Worm (Caenorhabditis elegans) whole organism, L2 larva: ENCODE results near the gene mrps-10.

ENCODE experiments used
- C34F6.9 ChIP-seq: fragments of 150-350 bp; optimal IDR thresholded peaks from 2 replicates; lab custom pipeline; 2014; ENCODE audit warnings: missing biosample characterization, missing genetic modification characterization
- R02D3.7 ChIP-seq: fragments of 150-350 bp; optimal IDR thresholded peaks from 2 replicates; lab custom pipeline; 2014; ENCODE audit warnings: missing biosample characterization, missing genetic modification characterization
- Y55F3AM.14 ChIP-seq: fragments of 200-800 bp; sonication (Bioruptor generic); optimal IDR thresholded peaks from 2 replicates; lab custom pipeline; 2018; ENCODE audit warnings: mild to moderate bottlenecking, missing genetic modification characterization, missing compliant biosample characterization
- ZK546.5 ChIP-seq: sonication (generic microtip); optimal IDR thresholded peaks from 2 replicates; lab custom pipeline; 2017; ENCODE audit warnings: missing biosample characterization, missing genetic modification characterization
- alr-1 ChIP-seq: fragments of 150-350 bp; optimal IDR thresholded peaks from 2 replicates; lab custom pipeline; 2014; ENCODE audit warnings: missing biosample characterization, missing genetic modification characterization
- ama-1 ChIP-seq: fragments of 150-350 bp; optimal IDR thresholded peaks from 2 replicates; lab custom pipeline; 2018; ENCODE audit warnings: inconsistent platforms
- blmp-1 ChIP-seq: sonication (generic microtip); optimal IDR thresholded peaks from 2 replicates; lab custom pipeline; 2017; ENCODE audit warnings: missing genetic modification characterization, mild to moderate bottlenecking, missing compliant biosample characterization, antibody characterized with exemption, moderate library complexity; ENCODE audit not compliant: insufficient read depth
- ceh-16 ChIP-seq: fragments of 150-350 bp; optimal IDR thresholded peaks from 2 replicates; lab custom pipeline; 2014; ENCODE audit warnings: missing biosample characterization, missing genetic modification characterization
- ceh-82 ChIP-seq: fragments of 150-350 bp; optimal IDR thresholded peaks from 2 replicates; lab custom pipeline; 2014; ENCODE audit warnings: missing biosample characterization, missing genetic modification characterization
- crh-2 ChIP-seq: sonication (generic microtip); optimal IDR thresholded peaks from 2 replicates; lab custom pipeline; 2017; ENCODE audit warnings: missing biosample characterization, missing genetic modification characterization
- dmd-4 ChIP-seq: sonication (generic microtip); optimal IDR thresholded peaks from 2 replicates; lab custom pipeline; 2017; ENCODE audit warnings: missing biosample characterization, missing genetic modification characterization
- egl-27 ChIP-seq: sonication (generic microtip); optimal IDR thresholded peaks from 3 replicates; lab custom pipeline; 2017; ENCODE audit warnings: missing biosample characterization, missing genetic modification reagents, missing genetic modification characterization
- elt-1 ChIP-seq: fragments of 150-350 bp; optimal IDR thresholded peaks from 2 replicates; lab custom pipeline; 2014; ENCODE audit warnings: missing biosample characterization, missing genetic modification characterization
- fos-1 ChIP-seq: fragments of 150-350 bp; optimal IDR thresholded peaks from 2 replicates; lab custom pipeline; 2014; ENCODE audit warnings: missing biosample characterization, missing genetic modification characterization
- gmeb-1 ChIP-seq: fragments of 150-350 bp; optimal IDR thresholded peaks from 2 replicates; lab custom pipeline; 2014; ENCODE audit warnings: missing biosample characterization, missing genetic modification characterization
- lin-11 ChIP-seq: fragments of 150-350 bp; sonication (generic microtip); optimal IDR thresholded peaks from 2 replicates; lab custom pipeline; 2014; ENCODE audit warnings: missing biosample characterization, missing genetic modification characterization, inconsistent platforms, mixed read lengths
- lin-13 ChIP-seq: fragments of 150-350 bp; optimal IDR thresholded peaks from 2 replicates; lab custom pipeline; 2014; ENCODE audit warnings: missing biosample characterization, missing genetic modification reagents, missing genetic modification characterization
- lsy-2 ChIP-seq, 2 experiments: fragments of 150-350 bp in 1 of 2; sonication (generic microtip) in 1 of 2; optimal IDR thresholded peaks; 2 replicates each; lab custom pipeline; 2014 to 2017; ENCODE audit warnings: missing biosample characterization in 2 of 2, missing genetic modification characterization in 2 of 2
- mab-5 ChIP-seq: fragments of 150-350 bp; optimal IDR thresholded peaks from 2 replicates; lab custom pipeline; 2014; ENCODE audit warnings: missing biosample characterization, missing genetic modification characterization
- mbf-1 ChIP-seq: sonication (generic microtip); optimal IDR thresholded peaks from 2 replicates; lab custom pipeline; 2017; ENCODE audit warnings: missing biosample characterization, missing genetic modification characterization
- mdl-1 ChIP-seq, 2 experiments: fragments of 150-350 bp in 1 of 2; sonication (generic microtip) in 1 of 2; optimal IDR thresholded peaks; 2 replicates each; lab custom pipeline; 2017; ENCODE audit warnings: missing biosample characterization in 2 of 2, missing genetic modification characterization in 2 of 2
- nhr-10 ChIP-seq: sonication (generic microtip); optimal IDR thresholded peaks from 2 replicates; lab custom pipeline; 2017; ENCODE audit warnings: missing biosample characterization, missing genetic modification characterization
- nhr-11 ChIP-seq: fragments of 150-350 bp; optimal IDR thresholded peaks from 2 replicates; lab custom pipeline; 2014; ENCODE audit warnings: missing biosample characterization, missing genetic modification characterization
- nhr-21 ChIP-seq: fragments of 150-350 bp; optimal IDR thresholded peaks from 2 replicates; lab custom pipeline; 2014; ENCODE audit warnings: missing biosample characterization, missing genetic modification characterization
- nhr-23 ChIP-seq: fragments of 150-350 bp; optimal IDR thresholded peaks from 2 replicates; lab custom pipeline; 2014; ENCODE audit warnings: missing biosample characterization, missing genetic modification reagents, missing genetic modification characterization
- nhr-6 ChIP-seq: fragments of 150-350 bp; optimal IDR thresholded peaks from 2 replicates; lab custom pipeline; 2014; ENCODE audit warnings: missing biosample characterization, missing genetic modification characterization
- nhr-77 ChIP-seq: fragments of 150-350 bp; optimal IDR thresholded peaks from 2 replicates; lab custom pipeline; 2014; ENCODE audit warnings: missing biosample characterization, missing genetic modification characterization
- peb-1 ChIP-seq: fragments of 150-350 bp; optimal IDR thresholded peaks from 2 replicates; lab custom pipeline; 2014; ENCODE audit warnings: missing biosample characterization, missing genetic modification characterization
- sem-4 ChIP-seq: fragments of 150-350 bp; optimal IDR thresholded peaks from 2 replicates; lab custom pipeline; 2014; ENCODE audit warnings: missing biosample characterization, missing genetic modification reagents, missing genetic modification characterization
- sma-3 ChIP-seq: sonication (generic microtip); optimal IDR thresholded peaks from 2 replicates; lab custom pipeline; 2016; ENCODE audit warnings: missing genetic modification reagents, missing genetic modification characterization, missing compliant biosample characterization
- sma-9 ChIP-seq, 2 experiments: fragments of 150-350 bp in 1 of 2; sonication (generic microtip) in 1 of 2; optimal IDR thresholded peaks; 2 replicates each; lab custom pipeline; 2014 to 2016; ENCODE audit warnings: missing genetic modification characterization in 2 of 2, mild to moderate bottlenecking in 1 of 2, missing biosample characterization in 1 of 2, missing compliant biosample characterization in 1 of 2, missing genetic modification reagents in 1 of 2, moderate library complexity in 1 of 2
- snpc-4 ChIP-seq: fragments of 150-350 bp; optimal IDR thresholded peaks from 2 replicates; lab custom pipeline; 2014; ENCODE audit warnings: missing biosample characterization, missing genetic modification characterization
- unc-39 ChIP-seq: fragments of 150-350 bp; optimal IDR thresholded peaks from 2 replicates; lab custom pipeline; 2014; ENCODE audit warnings: missing biosample characterization, missing genetic modification characterization
- unc-62 ChIP-seq: fragments of 150-350 bp; optimal IDR thresholded peaks from 2 replicates; lab custom pipeline; 2014; ENCODE audit warnings: missing biosample characterization, missing genetic modification reagents, missing genetic modification characterization
- ztf-1 ChIP-seq: fragments of 200-800 bp; sonication (Bioruptor generic); conservative IDR thresholded peaks from 2 replicates; pipeline ENCODE4 v1.3.6; 2022; ENCODE audit warnings: missing genetic modification characterization, missing compliant biosample characterization
- ztf-11 ChIP-seq: sonication (generic microtip); optimal IDR thresholded peaks from 2 replicates; lab custom pipeline; 2017; ENCODE audit warnings: missing biosample characterization, missing genetic modification characterization

The mrps-10 gene

DNA sequence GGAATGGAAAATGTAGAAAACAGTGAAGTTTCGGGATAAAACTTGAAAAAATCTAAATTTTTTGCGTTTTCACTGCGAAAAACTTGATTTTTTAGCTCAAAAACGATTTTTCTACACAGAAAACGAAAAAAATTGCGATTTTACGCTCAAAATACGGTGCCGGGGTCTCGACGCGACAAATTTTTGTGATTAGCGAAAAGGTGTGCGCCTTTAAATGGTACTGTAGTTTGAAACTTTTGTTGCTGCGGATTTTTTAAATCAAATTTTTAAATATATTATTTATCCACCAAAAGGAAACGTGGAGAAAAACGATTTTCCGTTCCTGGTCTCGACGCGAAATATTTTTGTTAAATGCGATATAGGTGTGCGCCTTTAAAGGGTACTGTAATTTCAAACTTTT is 19.1 kb upstream of the mrps-10 start:
- TF ChIP-seq nhr-10 (tag; lab: Kevin White, UChicago): no peak
- no peak for TF ChIP-seq nhr-77 (tag; lab: Kevin White, UChicago)
- no peak for TF ChIP-seq ama-1 (lab: Kevin White, UChicago)
- TF ChIP-seq lin-13 (GFP tag; lab: Kevin White, UChicago): no peak
- no peak for TF ChIP-seq unc-62 (GFP tag; lab: Kevin White, UChicago)
- no peak for TF ChIP-seq mab-5 (tag; lab: Kevin White, UChicago)
- TF ChIP-seq dmd-4: no peak
- TF ChIP-seq nhr-6 (tag; lab: Kevin White, UChicago): no peak
- TF ChIP-seq mbf-1 (tag; lab: Kevin White, UChicago): no peak
- no peak for TF ChIP-seq sem-4
- no peak for TF ChIP-seq nhr-11 (tag; lab: Kevin White, UChicago)
- TF ChIP-seq sma-9 (GFP tag; optimal IDR thresholded peaks at IDR 0.05; lab: Kevin White, UChicago): no peak
- no peak for TF ChIP-seq sma-9 (tag; optimal IDR thresholded peaks at IDR 0.05; lab: Kevin White, UChicago)
- no peak for TF ChIP-seq R02D3.7 (tag; lab: Kevin White, UChicago)
- TF ChIP-seq mdl-1 (tag; optimal IDR thresholded peaks at IDR 0.05; lab: Kevin White, UChicago): no peak

ce11 chrIII:12910365-12910764 is 16.0 kb upstream of the mrps-10 start, which contains the start of gene flp-14:
TSS of gene flp-14 (plus strand) at chrIII:12910510.
- TF ChIP-seq mab-5 (tag; lab: Kevin White, UChicago): no peak
- no peak for TF ChIP-seq ztf-1
- no peak for TF ChIP-seq sma-3 (GFP tag; lab: Kevin White, UChicago)
- no peak for TF ChIP-seq blmp-1
- no peak for TF ChIP-seq ztf-11 (tag; lab: Kevin White, UChicago)
- TF ChIP-seq peb-1 (tag; lab: Kevin White, UChicago): no peak
- no peak for TF ChIP-seq C34F6.9 (tag; lab: Kevin White, UChicago)
- no peak for TF ChIP-seq nhr-21
- TF ChIP-seq lin-13 (GFP tag; lab: Kevin White, UChicago): no peak
- no peak for TF ChIP-seq gmeb-1 (tag; lab: Kevin White, UChicago)
- no peak for TF ChIP-seq crh-2 (tag; lab: Kevin White, UChicago)
- no peak for TF ChIP-seq ceh-16

DNA sequence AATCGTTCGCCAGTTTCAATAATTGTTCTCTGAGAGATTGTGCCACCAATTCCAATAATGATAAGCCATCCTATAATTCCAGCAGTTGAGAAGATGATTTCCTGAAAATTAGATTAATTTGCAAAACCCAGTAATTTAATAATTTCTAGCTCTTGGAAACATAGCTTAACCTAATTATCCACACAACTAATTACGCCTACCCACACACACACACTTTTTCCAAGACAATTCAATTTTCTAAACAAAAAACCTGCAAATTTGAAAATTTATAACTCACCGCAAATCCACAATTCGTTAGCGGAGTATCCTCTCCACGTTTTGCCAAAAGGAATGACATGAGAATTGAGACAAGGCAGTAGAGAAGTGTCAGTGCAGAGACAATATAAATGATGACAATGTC is 9.9 kb upstream of the mrps-10 start:
- TF ChIP-seq Y55F3AM.14 (GFP tag; lab: Kevin White, UChicago) (no peak), elt-1 (tag; lab: Kevin White, UChicago) (no peak), nhr-10 (tag; lab: Kevin White, UChicago) (no peak), ceh-16 (no peak), lin-13 (GFP tag; lab: Kevin White, UChicago) (no peak), mbf-1 (tag; lab: Kevin White, UChicago) (no peak), ZK546.5 (no peak), sma-3 (GFP tag; lab: Kevin White, UChicago) (no peak), lin-11 (no peak)
- TF ChIP-seq, all 48 proteins: peak for 0

DNA sequence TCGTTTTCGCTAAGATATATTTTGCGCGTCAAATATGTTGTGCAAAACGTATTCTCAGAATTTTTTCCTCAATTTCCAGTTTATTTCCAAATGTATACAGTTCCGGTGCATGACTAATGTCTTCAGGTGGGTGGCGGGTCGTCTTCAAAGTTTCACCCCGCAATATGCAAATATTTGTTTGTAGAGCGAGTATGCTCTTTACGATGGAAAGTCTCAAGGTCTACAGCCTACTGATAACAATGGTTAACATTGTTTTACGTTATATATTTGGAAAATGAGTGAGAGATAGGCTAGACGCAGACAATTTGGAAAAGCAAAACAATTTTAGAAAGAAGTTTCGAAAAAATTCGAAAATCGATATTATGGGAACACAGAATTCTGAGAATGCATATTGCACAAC is 8.5 kb upstream of the mrps-10 start:
- peak; percentile 2 for TF ChIP-seq crh-2 (tag; lab: Kevin White, UChicago)
- no peak for TF ChIP-seq mdl-1 (tag; optimal IDR thresholded peaks at IDR 0.05; lab: Kevin White, UChicago)
- peak; percentile 47 for TF ChIP-seq fos-1 (tag; lab: Kevin White, UChicago)

DNA sequence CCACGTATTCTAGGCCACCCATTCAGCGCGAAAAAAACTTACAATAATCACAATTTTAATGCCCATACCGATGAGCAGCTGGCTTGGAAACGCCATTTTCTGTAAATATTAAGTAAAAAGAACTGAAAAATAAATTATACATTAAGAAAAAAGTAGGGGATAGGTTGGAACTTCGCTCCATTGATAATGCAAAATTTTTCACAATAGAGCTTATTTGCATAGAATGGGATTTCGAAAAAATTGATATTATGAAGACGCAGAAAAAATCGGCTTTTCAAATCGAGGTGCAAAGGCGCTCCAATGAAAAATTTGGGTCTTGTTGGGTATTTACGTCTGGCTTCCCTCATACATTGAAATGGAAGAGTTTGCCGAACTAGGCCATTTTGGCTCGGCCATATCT is 7.8 kb upstream of the mrps-10 start, which contains the start of gene Y37D8A.16:
Gene Y37D8A.16, minus strand, starts transcription at position 101 of the 400 bp plus-strand sequence.
- no peak for TF ChIP-seq ceh-16
- no peak for TF ChIP-seq nhr-23 (tag; lab: Kevin White, UChicago)
- no peak for TF ChIP-seq Y55F3AM.14 (GFP tag; lab: Kevin White, UChicago)
- no peak for TF ChIP-seq ztf-1
- TF ChIP-seq C34F6.9 (tag; lab: Kevin White, UChicago): no peak
- TF ChIP-seq nhr-21: no peak
- no peak for TF ChIP-seq ceh-82 (tag; lab: Kevin White, UChicago)
- TF ChIP-seq lsy-2 (tag; optimal IDR thresholded peaks at IDR 0.05; lab: Kevin White, UChicago): no peak
- TF ChIP-seq snpc-4: no peak
- no peak for TF ChIP-seq elt-1 (tag; lab: Kevin White, UChicago)
- no peak for TF ChIP-seq nhr-11 (tag; lab: Kevin White, UChicago)
- no peak for TF ChIP-seq egl-27 (tag; lab: Kevin White, UChicago)
- no peak for TF ChIP-seq unc-62 (GFP tag; lab: Kevin White, UChicago)
- TF ChIP-seq alr-1 (tag; lab: Kevin White, UChicago): no peak
- no peak for TF ChIP-seq unc-39 (tag; lab: Kevin White, UChicago)
